Fruit fly (Drosophila melanogaster): ENCODE measurements around the gene Rtel1.

Gene Rtel1

dm6 chrX:5764001-5764892, 16.7 kb downstream of the Rtel1 start, which contains the start of the genes MAPk-Ak2 and CG42699 (continued):
- TF ChIP-seq CG17361 (GFP tag; IDR thresholded peaks at IDR 0.05) (peak; percentile 70; the same call in 2 of the 3 replicates), ttk (GFP tag; IDR thresholded peaks at IDR 0.05) (no peak), CG13296 (GFP tag; optimal IDR thresholded peaks at IDR 0.05) (peak; percentile 93), unpg (GFP tag; optimal IDR thresholded peaks at IDR 0.05) (peak; percentile 63), slp2 (GFP tag; optimal IDR thresholded peaks at IDR 0.05) (peak; percentile 56), CG18619 (GFP tag; optimal IDR thresholded peaks at IDR 0.05) (peak; percentile 85), CTCF (GFP tag; optimal IDR thresholded peaks at IDR 0.05) (peak; percentile 7), Dfd (GFP tag; optimal IDR thresholded peaks at IDR 0.05) (no peak), pb (GFP tag; optimal IDR thresholded peaks at IDR 0.05) (peak; percentile 75), CG10462 (GFP tag; optimal IDR thresholded peaks at IDR 0.05) (peak; percentile 71), Hey (tag; optimal IDR thresholded peaks at IDR 0.05) (peak; percentile 80), CG2889 (GFP tag; IDR thresholded peaks at IDR 0.05) (no peak), CG1529 (GFP tag; optimal IDR thresholded peaks at IDR 0.05) (peak; percentile 82), tna (GFP tag; IDR thresholded peaks at IDR 0.05; ENCODE audit: partially characterized antibody) (peak; percentile 68), peb (GFP tag; IDR thresholded peaks at IDR 0.05) (no peak), tll (GFP tag; optimal IDR thresholded peaks at IDR 0.05) (no peak), Tbp (GFP tag; optimal IDR thresholded peaks at IDR 0.05) (no peak), nerfin-2 (GFP tag; IDR thresholded peaks at IDR 0.05; ENCODE audit: partially characterized antibody) (peak; percentile 84), CG9609 (GFP tag; optimal IDR thresholded peaks at IDR 0.05) (peak; percentile 58), Pdp1 (GFP tag; optimal IDR thresholded peaks at IDR 0.05) (peak; percentile 68 to 88), CG13624 (GFP tag; optimal IDR thresholded peaks at IDR 0.05) (peak; percentile 78), mld (GFP tag; IDR thresholded peaks at IDR 0.05; ENCODE audit: partially characterized antibody) (peak; percentile 61; the same call in 2 of the 3 replicates), HLH54F (GFP tag; optimal IDR thresholded peaks at IDR 0.05) (peak; percentile 65), CG3726 (GFP tag; IDR thresholded peaks at IDR 0.05) (no peak; the same call in 2 of the 3 replicates), Aef1 (GFP tag; IDR thresholded peaks at IDR 0.05) (no peak), Spps (tag; optimal IDR thresholded peaks at IDR 0.05) (peak; percentile 51), ssp (GFP tag; IDR thresholded peaks at IDR 0.05) (no peak; the same call in 1 of the 2 replicates), Rfx (GFP tag; IDR thresholded peaks at IDR 0.05) (peak; percentile 72; the same call in 1 of the 2 replicates), bigmax (GFP tag; optimal IDR thresholded peaks at IDR 0.05) (no peak), ash1 (GFP tag; optimal IDR thresholded peaks at IDR 0.05) (peak; percentile 84), CG14860 (GFP tag; IDR thresholded peaks at IDR 0.05; ENCODE audit: partially characterized antibody) (peak; percentile 76), CG12391 (tag; optimal IDR thresholded peaks at IDR 0.05) (peak; percentile 43), Bgb (GFP tag; IDR thresholded peaks at IDR 0.05; ENCODE audit: partially characterized antibody) (peak; percentile 72), lov (optimal IDR thresholded peaks at IDR 0.05) (no peak), lov (GFP tag; IDR thresholded peaks at IDR 0.05) (peak; percentile 61; the same call in 1 of the 3 replicates), CG30431 (GFP tag; optimal IDR thresholded peaks at IDR 0.05) (no peak), so (GFP tag; IDR thresholded peaks at IDR 0.05) (peak; percentile 86), fd102C (GFP tag; optimal IDR thresholded peaks at IDR 0.05) (peak; percentile 85), CG31224 (GFP tag; IDR thresholded peaks at IDR 0.05) (no peak), bowl (GFP tag; IDR thresholded peaks at IDR 0.05) (0 out of 2 replicates have a peak, but pooled peaks have one; percentile 37), BtbVII (GFP tag; optimal IDR thresholded peaks at IDR 0.05) (peak; percentile 83), CG17612 (GFP tag; IDR thresholded peaks at IDR 0.05) (no peak), CG34224 (GFP tag; IDR thresholded peaks at IDR 0.05; ENCODE audit: partially characterized antibody) (peak; percentile 16; the same call in 2 of the 3 replicates), CG33213 (GFP tag; optimal IDR thresholded peaks at IDR 0.05) (peak; percentile 87), CG8478 (optimal IDR thresholded peaks at IDR 0.05) (no peak), scrt (GFP tag; optimal IDR thresholded peaks at IDR 0.05) (peak; percentile 69), gce (GFP tag; IDR thresholded peaks at IDR 0.05) (peak; percentile 80), CG15073 (GFP tag; optimal IDR thresholded peaks at IDR 0.05) (no peak), Abd-B (GFP tag; optimal IDR thresholded peaks at IDR 0.05) (peak; percentile 30)

Data from whole organism, embryonic.